Fruit fly (Drosophila melanogaster) whole organism, embryonic: ENCODE results near the gene arx.
A peak's percentile ranks its signal among the peaks of the same experiment; 100 is the strongest.

Experiments used
- Aef1 ChIP-seq: fragments of 200-800 bp; sonication (Bioruptor generic); IDR thresholded peaks from 3 replicates; pipeline ENCODE4 v1.3.6; 2022; ENCODE audit warnings: missing biosample characterization, missing genetic modification characterization
- C15 ChIP-seq: fragments of 200-800 bp; sonication (Bioruptor generic); IDR thresholded peaks from 3 replicates; pipeline ENCODE4 v1.3.6; 2022; ENCODE audit warnings: missing biosample characterization, missing genetic modification characterization
- CG12391 ChIP-seq: fragments of 200-800 bp; sonication (Bioruptor generic); optimal IDR thresholded peaks from 3 replicates; lab custom pipeline; 2018; ENCODE audit warnings: missing biosample characterization, mild to moderate bottlenecking, missing genetic modification characterization, moderate library complexity
- CG12659 ChIP-seq: fragments of 200-800 bp; sonication (Bioruptor generic); optimal IDR thresholded peaks from 3 replicates; lab custom pipeline; 2017; ENCODE audit warnings: mild to moderate bottlenecking, missing biosample characterization, missing genetic modification reagents, missing genetic modification characterization
- CG13123 ChIP-seq: fragments of 200-800 bp; sonication (Bioruptor generic); optimal IDR thresholded peaks from 2 replicates; lab custom pipeline; 2016; ENCODE audit warnings: missing biosample characterization, missing genetic modification characterization
- CG13894 ChIP-seq: fragments of 200-800 bp; sonication (Bioruptor generic); optimal IDR thresholded peaks from 3 replicates; lab custom pipeline; 2018; ENCODE audit warnings: missing biosample characterization, mild to moderate bottlenecking, missing genetic modification characterization, moderate library complexity
- CG14667 ChIP-seq: fragments of 200-800 bp; sonication (Bioruptor generic); IDR thresholded peaks from 2 replicates; pipeline ENCODE4 v1.3.6; 2022; ENCODE audit warnings: missing biosample characterization, missing genetic modification characterization
- CG15479 ChIP-seq: fragments of 200-800 bp; sonication (Bioruptor generic); optimal IDR thresholded peaks from 3 replicates; lab custom pipeline; 2019; ENCODE audit warnings: missing biosample characterization, mild to moderate bottlenecking, missing genetic modification characterization, moderate library complexity
- CG15514 ChIP-seq: fragments of 200-800 bp; sonication (Bioruptor generic); optimal IDR thresholded peaks from 3 replicates; lab custom pipeline; 2017; ENCODE audit warnings: missing biosample characterization, missing genetic modification characterization, mild to moderate bottlenecking, moderate library complexity, missing genetic modification reagents
- CG16813 ChIP-seq: fragments of 200-800 bp; sonication (Bioruptor generic); IDR thresholded peaks from 3 replicates; pipeline ENCODE4 v1.3.6; 2022; ENCODE audit warnings: missing biosample characterization, missing genetic modification characterization; ENCODE audit not compliant: partially characterized antibody
- CG33557 ChIP-seq: fragments of 200-800 bp; sonication (Bioruptor generic); optimal IDR thresholded peaks from 2 replicates; lab custom pipeline; 2019; ENCODE audit warnings: missing biosample characterization, mild to moderate bottlenecking, missing genetic modification characterization, moderate library complexity
- CG3995 ChIP-seq: fragments of 200-800 bp; sonication (Bioruptor generic); optimal IDR thresholded peaks from 3 replicates; lab custom pipeline; 2016; ENCODE audit warnings: missing biosample characterization, missing genetic modification characterization
- CG6175 ChIP-seq: fragments of 200-800 bp; sonication (Bioruptor generic); IDR thresholded peaks from 3 replicates; pipeline ENCODE4 v1.3.6; 2022; ENCODE audit warnings: missing biosample characterization, missing genetic modification characterization
- CG6272 ChIP-seq: fragments of 200-800 bp; sonication (Bioruptor generic); IDR thresholded peaks from 2 replicates; pipeline ENCODE4 v1.3.6; 2022; ENCODE audit warnings: missing biosample characterization, missing genetic modification characterization
- CG6689 ChIP-seq: fragments of 200-800 bp; sonication (Bioruptor generic); IDR thresholded peaks from 2 replicates; pipeline ENCODE4 v1.3.6; 2022; ENCODE audit warnings: missing biosample characterization, missing genetic modification characterization
- CoRest ChIP-seq: fragments of 200-800 bp; sonication (Bioruptor generic); optimal IDR thresholded peaks from 3 replicates; lab custom pipeline; 2018; ENCODE audit warnings: missing biosample characterization, mild to moderate bottlenecking, missing genetic modification characterization, moderate library complexity
- Doc3 ChIP-seq: fragments of 200-800 bp; sonication (Bioruptor generic); IDR thresholded peaks from 3 replicates; pipeline ENCODE4 v1.3.6; 2022; ENCODE audit warnings: missing biosample characterization, missing genetic modification characterization; ENCODE audit not compliant: partially characterized antibody
- Dp ChIP-seq: fragments of 200-800 bp; sonication (Bioruptor generic); optimal IDR thresholded peaks from 2 replicates; lab custom pipeline; 2018; ENCODE audit warnings: missing biosample characterization, mild to moderate bottlenecking, missing genetic modification characterization, moderate library complexity
- GATAe ChIP-seq: fragments of 200-800 bp; sonication (Bioruptor generic); conservative IDR thresholded peaks from 2 replicates; pipeline ENCODE4 v1.3.6; 2022; ENCODE audit warnings: missing biosample characterization, missing genetic modification characterization
- Neu2 ChIP-seq: fragments of 200-800 bp; sonication (Bioruptor generic); optimal IDR thresholded peaks from 3 replicates; lab custom pipeline; 2016; ENCODE audit warnings: missing biosample characterization, missing genetic modification characterization, borderline replicate concordance
- Rfx ChIP-seq: fragments of 200-800 bp; sonication (Bioruptor generic); IDR thresholded peaks from 2 replicates; pipeline ENCODE4 v1.3.6; 2022; ENCODE audit warnings: missing biosample characterization, missing genetic modification characterization
- Usf ChIP-seq: fragments of 200-800 bp; sonication (Bioruptor generic); optimal IDR thresholded peaks from 2 replicates; lab custom pipeline; 2017; ENCODE audit warnings: missing genotype, missing biosample characterization, missing genetic modification characterization
- Xrp1 ChIP-seq: fragments of 200-800 bp; sonication (Bioruptor generic); IDR thresholded peaks from 2 replicates; pipeline ENCODE4 v1.3.6; 2022; ENCODE audit warnings: missing biosample characterization, missing genetic modification characterization
- YL-1 ChIP-seq: fragments of 200-800 bp; sonication (Bioruptor generic); optimal IDR thresholded peaks from 3 replicates; lab custom pipeline; 2017; ENCODE audit warnings: missing biosample characterization, mild to moderate bottlenecking, missing genetic modification characterization
- ab ChIP-seq: fragments of 200-800 bp; sonication (Bioruptor generic); optimal IDR thresholded peaks from 2 replicates; lab custom pipeline; 2016; ENCODE audit warnings: missing biosample characterization, missing genetic modification characterization
- ase ChIP-seq: fragments of 200-800 bp; sonication (Bioruptor generic); IDR thresholded peaks from 3 replicates; pipeline ENCODE4 v1.3.6; 2022; ENCODE audit warnings: missing biosample characterization, missing genetic modification characterization
- bab2 ChIP-seq: fragments of 200-800 bp; sonication (Bioruptor generic); optimal IDR thresholded peaks from 2 replicates; lab custom pipeline; 2016; ENCODE audit warnings: missing biosample characterization, missing genetic modification characterization
- bigmax ChIP-seq: fragments of 200-800 bp; sonication (Bioruptor generic); optimal IDR thresholded peaks from 2 replicates; lab custom pipeline; 2018; ENCODE audit warnings: missing biosample characterization, mild to moderate bottlenecking, missing genetic modification characterization
- crc ChIP-seq: fragments of 200-800 bp; sonication (Bioruptor generic); optimal IDR thresholded peaks from 2 replicates; lab custom pipeline; 2016; ENCODE audit warnings: missing biosample characterization, missing genetic modification characterization
- da ChIP-seq: fragments of 200-800 bp; sonication (Bioruptor generic); optimal IDR thresholded peaks from 2 replicates; lab custom pipeline; 2016; ENCODE audit warnings: missing biosample characterization, missing genetic modification characterization
- ewg ChIP-seq: fragments of 200-800 bp; sonication (Bioruptor generic); optimal IDR thresholded peaks from 3 replicates; lab custom pipeline; 2017; ENCODE audit warnings: mild to moderate bottlenecking, missing biosample characterization, missing genetic modification reagents, missing genetic modification characterization
- fd96Cb ChIP-seq: fragments of 200-800 bp; sonication (Bioruptor generic); optimal IDR thresholded peaks from 2 replicates; lab custom pipeline; 2018; ENCODE audit warnings: missing biosample characterization, mild to moderate bottlenecking, missing genetic modification characterization, moderate library complexity
- jigr1 ChIP-seq: fragments of 200-800 bp; sonication (Bioruptor generic); IDR thresholded peaks from 3 replicates; pipeline ENCODE4 v1.3.6; 2022; ENCODE audit warnings: missing biosample characterization, missing genetic modification characterization
- lmd ChIP-seq: fragments of 200-800 bp; sonication (Bioruptor generic); IDR thresholded peaks from 2 replicates; pipeline ENCODE4 v1.3.6; 2022; ENCODE audit warnings: missing biosample characterization, missing genetic modification characterization
- lola ChIP-seq, 3 experiments: fragments of >200 bp in 2 of 3; fragments of 200-800 bp in 1 of 3; sonication (Bioruptor generic) in 1 of 3; optimal IDR thresholded peaks; 2 replicates each; lab custom pipeline; 2017 to 2019; ENCODE audit warnings: missing biosample characterization in 3 of 3, missing genetic modification characterization in 3 of 3, mild to moderate bottlenecking in 1 of 3, moderate library complexity in 1 of 3
- mam ChIP-seq: fragments of 200-800 bp; sonication (Bioruptor generic); optimal IDR thresholded peaks from 3 replicates; lab custom pipeline; 2016; ENCODE audit warnings: missing biosample characterization, missing genetic modification characterization
- mld ChIP-seq: fragments of 200-800 bp; sonication (Bioruptor generic); IDR thresholded peaks from 3 replicates; pipeline ENCODE4 v1.3.6; 2022; ENCODE audit warnings: missing biosample characterization, missing genetic modification characterization; ENCODE audit not compliant: partially characterized antibody
- pb ChIP-seq: fragments of 200-800 bp; sonication (Bioruptor generic); optimal IDR thresholded peaks from 3 replicates; lab custom pipeline; 2016; ENCODE audit warnings: missing biosample characterization, missing genetic modification characterization
- pnt ChIP-seq: fragments of 200-800 bp; sonication (Bioruptor generic); optimal IDR thresholded peaks from 3 replicates; lab custom pipeline; 2016; ENCODE audit warnings: missing biosample characterization, missing genetic modification characterization
- ranshi ChIP-seq: fragments of 200-800 bp; sonication (Bioruptor generic); IDR thresholded peaks from 2 replicates; pipeline ENCODE4 v1.3.6; 2022; ENCODE audit warnings: missing biosample characterization, missing genetic modification characterization
- repo ChIP-seq: fragments of 200-800 bp; sonication (Bioruptor generic); optimal IDR thresholded peaks from 2 replicates; lab custom pipeline; 2016; ENCODE audit warnings: missing biosample characterization, missing genetic modification characterization
- slbo ChIP-seq: fragments of 200-800 bp; sonication (Bioruptor generic); IDR thresholded peaks from 2 replicates; pipeline ENCODE4 v1.3.6; 2022; ENCODE audit warnings: missing biosample characterization, missing genetic modification characterization
- stc ChIP-seq: fragments of 200-800 bp; sonication (Bioruptor generic); IDR thresholded peaks from 2 replicates; pipeline ENCODE4 v1.3.6; 2022; ENCODE audit warnings: missing biosample characterization, missing genetic modification characterization
- unpg ChIP-seq: fragments of 200-800 bp; sonication (Bioruptor generic); optimal IDR thresholded peaks from 3 replicates; lab custom pipeline; 2018; ENCODE audit warnings: missing biosample characterization, mild to moderate bottlenecking, missing genetic modification characterization, moderate library complexity
- wdn ChIP-seq: fragments of 200-800 bp; sonication (Bioruptor generic); IDR thresholded peaks from 2 replicates; pipeline ENCODE4 v1.3.6; 2022; ENCODE audit warnings: missing biosample characterization, missing genetic modification characterization
- zen2 ChIP-seq: fragments of 200-800 bp; sonication (Bioruptor generic); IDR thresholded peaks from 3 replicates; pipeline ENCODE4 v1.3.6; 2022; ENCODE audit warnings: missing biosample characterization, missing genetic modification characterization; ENCODE audit not compliant: partially characterized antibody

arx gene

dm6 chr3L:18904772-18905601, 3.6 kb upstream of the arx start, which contains the start of the genes CSN1b and Prp6 (continued):
- TF ChIP-seq GATAe (GFP tag; lab: Robert Waterston, UW) (no peak), CG6272 (GFP tag; lab: Robert Waterston, UW) (peak; percentile 29; the same call in 1 of the 2 replicates), mam (GFP tag; lab: Kevin White, UChicago) (peak; percentile 12), CoRest (peak; percentile 46), Doc3 (GFP tag; lab: Robert Waterston, UW) (peak; percentile 52; the same call in 2 of the 3 replicates), CG12659 (GFP tag; lab: Kevin White, UChicago) (peak; percentile 52), CG3995 (GFP tag; lab: Kevin White, UChicago) (peak; percentile 82), slbo (peak; percentile 20; the same call in 1 of the 2 replicates), pnt (no peak), bab2 (GFP tag; lab: Kevin White, UChicago) (no peak), zen2 (peak; percentile 67), pb (GFP tag; lab: Kevin White, UChicago) (no peak), CG16813 (GFP tag; lab: Robert Waterston, UW) (peak; percentile 60; the same call in 2 of the 3 replicates), crc (GFP tag; lab: Kevin White, UChicago) (no peak), CG14667 (GFP tag; lab: Robert Waterston, UW) (no peak), bigmax (GFP tag; lab: Kevin White, UChicago) (no peak), YL-1 (GFP tag; lab: Kevin White, UChicago) (no peak)

- TF ChIP-seq CG13894 (tag; lab: Kevin White, UChicago) = peak; percentile 67
- TF ChIP-seq ewg (GFP tag; lab: Kevin White, UChicago) = peak; percentile 62
- TF ChIP-seq CG3995 (GFP tag; lab: Kevin White, UChicago) = peak; percentile 85
- TF ChIP-seq lmd = peak; percentile 73; the same call in 1 of the 2 replicates
- no peak; the same call in 1 of the 2 replicates for TF ChIP-seq stc (GFP tag; lab: Robert Waterston, UW)
- TF ChIP-seq wdn (GFP tag; lab: Robert Waterston, UW) = no peak
- peak in 1 of 3 experiments; percentile 77 for TF ChIP-seq lola (GFP tag; optimal IDR thresholded peaks at IDR 0.05; lab: Kevin White, UChicago)
- TF ChIP-seq ranshi (GFP tag; lab: Robert Waterston, UW) = 0 out of 2 replicates have a peak, but pooled peaks have one; percentile 61
- TF ChIP-seq fd96Cb (tag; lab: Kevin White, UChicago) = peak; percentile 42
- TF ChIP-seq CG33557 (GFP tag; lab: Kevin White, UChicago) = peak; percentile 79
- TF ChIP-seq Usf (GFP tag; lab: Kevin White, UChicago) = peak; percentile 44
- peak; percentile 54; the same call in 1 of the 3 replicates for TF ChIP-seq ase (GFP tag; lab: Robert Waterston, UW)
- peak; percentile 56 for TF ChIP-seq repo (GFP tag; lab: Kevin White, UChicago)
- TF ChIP-seq Xrp1 (GFP tag; lab: Robert Waterston, UW) = peak; percentile 59
- peak; percentile 67 for TF ChIP-seq GATAe (GFP tag; lab: Robert Waterston, UW)
- peak; percentile 80 for TF ChIP-seq slbo
- TF ChIP-seq Aef1 (GFP tag; lab: Robert Waterston, UW) = peak; percentile 71
- peak; percentile 51 for TF ChIP-seq unpg (GFP tag; lab: Kevin White, UChicago)
- peak; percentile 80 for TF ChIP-seq da
- TF ChIP-seq CG12391 (tag; lab: Kevin White, UChicago) = peak; percentile 83
- TF ChIP-seq CG15479 = no peak
- TF ChIP-seq jigr1 (GFP tag; lab: Robert Waterston, UW) = no peak
- TF ChIP-seq CG13123 (GFP tag; lab: Kevin White, UChicago) = peak; percentile 64
- TF ChIP-seq CG15514 (GFP tag; lab: Kevin White, UChicago) = peak; percentile 69
- TF ChIP-seq Dp (GFP tag; lab: Kevin White, UChicago) = peak; percentile 34
- no peak for TF ChIP-seq C15
- TF ChIP-seq Neu2 = no peak
- no peak for TF ChIP-seq CG6175 (GFP tag; lab: Robert Waterston, UW)
- peak; percentile 14 for TF ChIP-seq ab
- TF ChIP-seq Rfx (GFP tag; lab: Robert Waterston, UW) = peak; percentile 80
- TF ChIP-seq CG6689 (GFP tag; lab: Robert Waterston, UW) = peak; percentile 76
- TF ChIP-seq mld = peak; percentile 90
Observed at dm6 chr3L:18898770-18899278, 2.5 kb downstream of the arx start, which contains the start of gene RpL26. TSS of gene RpL26 (plus strand) at chr3L:18898875.
